ENCODE assay signal across 3 fruit fly cellular contexts in genomic region chr3R:9056409-9057031, dm6.
A peak's percentile ranks its signal among the peaks of the same experiment; 100 is the strongest.
TF ChIP-seq lines count a peak whose summit lies in the region.

No protein-coding gene starts in this region.

TF ChIP-seq in whole organism, adult, 20 proteins besides CTCF, POLR2A, EP300 and RAD21 (continued from another document):
- TF ChIP-seq ovo (GFP tag; optimal IDR thresholded peaks at IDR 0.05; lab: Kevin White, UChicago): peak; percentile 40

TF ChIP-seq in whole organism, embryonic, 481 proteins besides CTCF, POLR2A, EP300 and RAD21 (continued from another document):
- peak in 1 of 2 experiments; percentile 33 for TF ChIP-seq Pdp1 (GFP tag; optimal IDR thresholded peaks at IDR 0.05; lab: Kevin White, UChicago)
- no peak for TF ChIP-seq Antp (GFP tag; optimal IDR thresholded peaks at IDR 0.05; lab: Kevin White, UChicago)
- TF ChIP-seq Dek (tag; optimal IDR thresholded peaks at IDR 0.05; lab: Kevin White, UChicago): no peak
- TF ChIP-seq sens (GFP tag; lab: Kevin White, UChicago): peak; percentile 72
- TF ChIP-seq exex (tag; optimal IDR thresholded peaks at IDR 0.05; lab: Kevin White, UChicago): no peak
- TF ChIP-seq bsh (GFP tag; optimal IDR thresholded peaks at IDR 0.05; lab: Kevin White, UChicago): peak in 1 of 2 experiments; percentile 73
- TF ChIP-seq fd3F (GFP tag; optimal IDR thresholded peaks at IDR 0.05; lab: Kevin White, UChicago): peak; percentile 14
- peak; percentile 8 for TF ChIP-seq trem (tag; optimal IDR thresholded peaks at IDR 0.05; lab: Kevin White, UChicago)
- no peak for TF ChIP-seq CG8765 (GFP tag; IDR thresholded peaks at IDR 0.05; lab: Robert Waterston, UW)
- no peak for TF ChIP-seq CG4404 (GFP tag; IDR thresholded peaks at IDR 0.05; lab: Robert Waterston, UW)
- no peak for TF ChIP-seq CG1024 (GFP tag; IDR thresholded peaks at IDR 0.05; lab: Robert Waterston, UW)
- TF ChIP-seq ATbp (GFP tag; optimal IDR thresholded peaks at IDR 0.05; lab: Kevin White, UChicago): no peak
- peak; percentile 47 for TF ChIP-seq Ets65A (GFP tag; lab: Kevin White, UChicago)
- peak; percentile 4 for TF ChIP-seq Asciz (GFP tag; optimal IDR thresholded peaks at IDR 0.05; lab: Kevin White, UChicago)
- TF ChIP-seq CG11398 (GFP tag; optimal IDR thresholded peaks at IDR 0.05; lab: Kevin White, UChicago): no peak
- TF ChIP-seq CG12659 (GFP tag; optimal IDR thresholded peaks at IDR 0.05; lab: Kevin White, UChicago): no peak
- TF ChIP-seq HLH4C (GFP tag; IDR thresholded peaks at IDR 0.05; lab: Robert Waterston, UW; ENCODE audit: partially characterized antibody): no peak

TF ChIP-seq in whole organism, prepupa, 60 proteins besides CTCF, POLR2A, EP300 and RAD21 (continued from another document):
- TF ChIP-seq salr (GFP tag; optimal IDR thresholded peaks at IDR 0.05; lab: Kevin White, UChicago) (peak in 1 of 2 experiments; percentile 59), CG8119 (GFP tag; IDR thresholded peaks at IDR 0.05; lab: Robert Waterston, UW) (no peak), Eip75B (GFP tag; optimal IDR thresholded peaks at IDR 0.05; lab: Kevin White, UChicago) (peak; percentile 8), CG11902 (GFP tag; optimal IDR thresholded peaks at IDR 0.05; lab: Kevin White, UChicago) (no peak), dsx (GFP tag; optimal IDR thresholded peaks at IDR 0.05; lab: Kevin White, UChicago; ENCODE audit: poor library complexity, severe bottlenecking) (peak; percentile 67), CG6808 (GFP tag; optimal IDR thresholded peaks at IDR 0.05; lab: Kevin White, UChicago) (peak; percentile 74), CG9139 (GFP tag; optimal IDR thresholded peaks at IDR 0.05; lab: Kevin White, UChicago) (peak; percentile 72), CG6276 (GFP tag; optimal IDR thresholded peaks at IDR 0.05; lab: Kevin White, UChicago) (peak; percentile 68), Hr38 (GFP tag; optimal IDR thresholded peaks at IDR 0.05; lab: Kevin White, UChicago) (no peak), OdsH (GFP tag; optimal IDR thresholded peaks at IDR 0.05; lab: Kevin White, UChicago) (peak; percentile 6), ss (GFP tag; optimal IDR thresholded peaks at IDR 0.05; lab: Kevin White, UChicago) (peak; percentile 81 to 83), fkh (GFP tag; optimal IDR thresholded peaks at IDR 0.05; lab: Kevin White, UChicago) (peak; percentile 83), achi (GFP tag; optimal IDR thresholded peaks at IDR 0.05; lab: Kevin White, UChicago) (no peak), CG6854 (GFP tag; optimal IDR thresholded peaks at IDR 0.05; lab: Kevin White, UChicago) (peak; percentile 70), CG7368 (GFP tag; optimal IDR thresholded peaks at IDR 0.05; lab: Kevin White, UChicago) (peak; percentile 15), CG16779 (tag; optimal IDR thresholded peaks at IDR 0.05; lab: Kevin White, UChicago) (peak; percentile 55), fd85E (GFP tag; optimal IDR thresholded peaks at IDR 0.05; lab: Kevin White, UChicago) (peak; percentile 11), pdm3 (GFP tag; optimal IDR thresholded peaks at IDR 0.05; lab: Kevin White, UChicago) (no peak), Met (GFP tag; optimal IDR thresholded peaks at IDR 0.05; lab: Kevin White, UChicago) (peak; percentile 13), CG10669 (GFP tag; optimal IDR thresholded peaks at IDR 0.05; lab: Kevin White, UChicago) (peak; percentile 59)
